Worm (Caenorhabditis elegans) whole organism, late embryonic: ENCODE measurements around the gene cya-1.

Experiments used
- K02D7.2 ChIP-seq: sonication (generic microtip); optimal IDR thresholded peaks from 2 replicates; lab custom pipeline; 2017; ENCODE audit warnings: mild to moderate bottlenecking, missing genetic modification characterization, missing compliant biosample characterization
- T23F11.4 ChIP-seq: fragments of 200-800 bp; sonication (Bioruptor generic); optimal IDR thresholded peaks from 2 replicates; lab custom pipeline; 2018; ENCODE audit warnings: mild to moderate bottlenecking, missing genetic modification characterization, missing compliant biosample characterization
- ama-1 ChIP-seq: fragments of 150-350 bp; optimal IDR thresholded peaks from 2 replicates; lab custom pipeline; 2014
- ceh-31 ChIP-seq: sonication (generic microtip); optimal IDR thresholded peaks from 2 replicates; lab custom pipeline; 2016; ENCODE audit warnings: missing genetic modification characterization, missing compliant biosample characterization
- ceh-48 ChIP-seq: sonication (generic microtip); optimal IDR thresholded peaks from 2 replicates; lab custom pipeline; 2016; ENCODE audit warnings: missing genetic modification characterization, inconsistent platforms, missing compliant biosample characterization
- dve-1 ChIP-seq: sonication (generic microtip); optimal IDR thresholded peaks from 2 replicates; lab custom pipeline; 2017; ENCODE audit warnings: antibody characterized with exemption, mild to moderate bottlenecking, missing genetic modification characterization, missing compliant biosample characterization
- fax-1 ChIP-seq: sonication (generic microtip); optimal IDR thresholded peaks from 2 replicates; lab custom pipeline; 2016; ENCODE audit warnings: missing genotype, missing genetic modification characterization, missing compliant biosample characterization
- lin-11 ChIP-seq: fragments of 200-800 bp; sonication (Bioruptor generic); optimal IDR thresholded peaks from 2 replicates; lab custom pipeline; 2018; ENCODE audit warnings: mild to moderate bottlenecking, missing genetic modification characterization, missing compliant biosample characterization
- madf-2 ChIP-seq: sonication (generic microtip); optimal IDR thresholded peaks from 2 replicates; lab custom pipeline; 2017; ENCODE audit warnings: missing genetic modification characterization, missing compliant biosample characterization
- pha-4 ChIP-seq: fragments of 150-350 bp; optimal IDR thresholded peaks from 2 replicates; lab custom pipeline; 2018; ENCODE audit warnings: missing biosample characterization, missing genetic modification reagents, missing genetic modification characterization
- pqm-1 ChIP-seq: sonication (generic microtip); optimal IDR thresholded peaks from 2 replicates; lab custom pipeline; 2016; ENCODE audit warnings: missing genetic modification characterization, missing compliant biosample characterization
- sox-4 ChIP-seq: sonication (generic microtip); optimal IDR thresholded peaks from 2 replicates; lab custom pipeline; 2017; ENCODE audit warnings: mild to moderate bottlenecking, missing genetic modification characterization, inconsistent platforms, missing compliant biosample characterization

- TF ChIP-seq ceh-31 (tag; lab: Kevin White, UChicago), result no peak
- TF ChIP-seq sox-4 (tag; lab: Kevin White, UChicago), result no peak
- no peak for TF ChIP-seq fax-1 (tag; lab: Kevin White, UChicago)
- no peak for TF ChIP-seq dve-1
- no peak for TF ChIP-seq ama-1
- TF ChIP-seq pqm-1 (tag; lab: Kevin White, UChicago), result no peak
- TF ChIP-seq ceh-48, result no peak
- no peak for TF ChIP-seq pha-4
- no peak for TF ChIP-seq lin-11 (tag; lab: Kevin White, UChicago)
- no peak for TF ChIP-seq T23F11.4 (GFP tag; lab: Kevin White, UChicago)
- no peak for TF ChIP-seq K02D7.2
- TF ChIP-seq madf-2 (tag; lab: Kevin White, UChicago), result no peak
Measured at ce11 chrIII:9105653-9106052, 3.4 kb downstream of the cya-1 start.
